Worm (Caenorhabditis elegans) whole organism, L2 larva: Measurements from ENCODE around the gene tbc-13.

ENCODE experiments used
- C34F6.9 ChIP-seq: fragments of 150-350 bp; optimal IDR thresholded peaks from 2 replicates; lab custom pipeline; 2014; ENCODE audit warnings: missing biosample characterization, missing genetic modification characterization
- Y55F3AM.14 ChIP-seq: fragments of 200-800 bp; sonication (Bioruptor generic); optimal IDR thresholded peaks from 2 replicates; lab custom pipeline; 2018; ENCODE audit warnings: mild to moderate bottlenecking, missing genetic modification characterization, missing compliant biosample characterization
- ZK546.5 ChIP-seq: sonication (generic microtip); optimal IDR thresholded peaks from 2 replicates; lab custom pipeline; 2017; ENCODE audit warnings: missing biosample characterization, missing genetic modification characterization
- alr-1 ChIP-seq: fragments of 150-350 bp; optimal IDR thresholded peaks from 2 replicates; lab custom pipeline; 2014; ENCODE audit warnings: missing biosample characterization, missing genetic modification characterization
- ama-1 ChIP-seq: fragments of 150-350 bp; optimal IDR thresholded peaks from 2 replicates; lab custom pipeline; 2018; ENCODE audit warnings: inconsistent platforms
- ceh-82 ChIP-seq: fragments of 150-350 bp; optimal IDR thresholded peaks from 2 replicates; lab custom pipeline; 2014; ENCODE audit warnings: missing biosample characterization, missing genetic modification characterization
- dmd-4 ChIP-seq: sonication (generic microtip); optimal IDR thresholded peaks from 2 replicates; lab custom pipeline; 2017; ENCODE audit warnings: missing biosample characterization, missing genetic modification characterization
- gmeb-1 ChIP-seq: fragments of 150-350 bp; optimal IDR thresholded peaks from 2 replicates; lab custom pipeline; 2014; ENCODE audit warnings: missing biosample characterization, missing genetic modification characterization
- lin-11 ChIP-seq: fragments of 150-350 bp; sonication (generic microtip); optimal IDR thresholded peaks from 2 replicates; lab custom pipeline; 2014; ENCODE audit warnings: missing biosample characterization, missing genetic modification characterization, inconsistent platforms, mixed read lengths
- lsy-2 ChIP-seq, 2 experiments: fragments of 150-350 bp in 1 of 2; sonication (generic microtip) in 1 of 2; optimal IDR thresholded peaks; 2 replicates each; lab custom pipeline; 2014 to 2017; ENCODE audit warnings: missing biosample characterization in 2 of 2, missing genetic modification characterization in 2 of 2
- mbf-1 ChIP-seq: sonication (generic microtip); optimal IDR thresholded peaks from 2 replicates; lab custom pipeline; 2017; ENCODE audit warnings: missing biosample characterization, missing genetic modification characterization
- mdl-1 ChIP-seq, 2 experiments: fragments of 150-350 bp in 1 of 2; sonication (generic microtip) in 1 of 2; optimal IDR thresholded peaks; 2 replicates each; lab custom pipeline; 2017; ENCODE audit warnings: missing biosample characterization in 2 of 2, missing genetic modification characterization in 2 of 2
- nhr-10 ChIP-seq: sonication (generic microtip); optimal IDR thresholded peaks from 2 replicates; lab custom pipeline; 2017; ENCODE audit warnings: missing biosample characterization, missing genetic modification characterization
- nhr-12 ChIP-seq: fragments of 150-350 bp; optimal IDR thresholded peaks from 2 replicates; lab custom pipeline; 2014; ENCODE audit warnings: missing biosample characterization, missing genetic modification characterization
- nhr-129 ChIP-seq: fragments of 150-350 bp; optimal IDR thresholded peaks from 2 replicates; lab custom pipeline; 2014; ENCODE audit warnings: missing biosample characterization, missing genetic modification characterization
- nhr-21 ChIP-seq: fragments of 150-350 bp; optimal IDR thresholded peaks from 2 replicates; lab custom pipeline; 2014; ENCODE audit warnings: missing biosample characterization, missing genetic modification characterization
- nhr-23 ChIP-seq: fragments of 150-350 bp; optimal IDR thresholded peaks from 2 replicates; lab custom pipeline; 2014; ENCODE audit warnings: missing biosample characterization, missing genetic modification reagents, missing genetic modification characterization
- nhr-6 ChIP-seq: fragments of 150-350 bp; optimal IDR thresholded peaks from 2 replicates; lab custom pipeline; 2014; ENCODE audit warnings: missing biosample characterization, missing genetic modification characterization
- nhr-77 ChIP-seq: fragments of 150-350 bp; optimal IDR thresholded peaks from 2 replicates; lab custom pipeline; 2014; ENCODE audit warnings: missing biosample characterization, missing genetic modification characterization
- peb-1 ChIP-seq: fragments of 150-350 bp; optimal IDR thresholded peaks from 2 replicates; lab custom pipeline; 2014; ENCODE audit warnings: missing biosample characterization, missing genetic modification characterization
- skn-1 ChIP-seq: sonication (generic microtip); optimal IDR thresholded peaks from 2 replicates; lab custom pipeline; 2017; ENCODE audit warnings: missing biosample characterization, missing genetic modification characterization
- sma-9 ChIP-seq, 2 experiments: fragments of 150-350 bp in 1 of 2; sonication (generic microtip) in 1 of 2; optimal IDR thresholded peaks; 2 replicates each; lab custom pipeline; 2014 to 2016; ENCODE audit warnings: missing genetic modification characterization in 2 of 2, mild to moderate bottlenecking in 1 of 2, missing biosample characterization in 1 of 2, missing compliant biosample characterization in 1 of 2, missing genetic modification reagents in 1 of 2, moderate library complexity in 1 of 2
- snpc-4 ChIP-seq: fragments of 150-350 bp; optimal IDR thresholded peaks from 2 replicates; lab custom pipeline; 2014; ENCODE audit warnings: missing biosample characterization, missing genetic modification characterization
- unc-39 ChIP-seq: fragments of 150-350 bp; optimal IDR thresholded peaks from 2 replicates; lab custom pipeline; 2014; ENCODE audit warnings: missing biosample characterization, missing genetic modification characterization
- unc-55 ChIP-seq: fragments of 150-350 bp; sonication (generic microtip); optimal IDR thresholded peaks from 3 replicates; lab custom pipeline; 2014; ENCODE audit warnings: missing biosample characterization, missing genetic modification reagents, missing genetic modification characterization
- ztf-1 ChIP-seq: fragments of 200-800 bp; sonication (Bioruptor generic); conservative IDR thresholded peaks from 2 replicates; pipeline ENCODE4 v1.3.6; 2022; ENCODE audit warnings: missing genetic modification characterization, missing compliant biosample characterization

The tbc-13 gene

ce11 chrX:12523071-12523483 is 38.2 kb downstream of the tbc-13 start (continued):
- TF ChIP-seq ZK546.5 (tag; lab: Kevin White, UChicago) (no peak), nhr-129 (peak; percentile 76), ama-1 (lab: Kevin White, UChicago) (no peak), ceh-82 (tag; lab: Kevin White, UChicago) (no peak), nhr-21 (tag; lab: Kevin White, UChicago) (peak; percentile 95)

DNA sequence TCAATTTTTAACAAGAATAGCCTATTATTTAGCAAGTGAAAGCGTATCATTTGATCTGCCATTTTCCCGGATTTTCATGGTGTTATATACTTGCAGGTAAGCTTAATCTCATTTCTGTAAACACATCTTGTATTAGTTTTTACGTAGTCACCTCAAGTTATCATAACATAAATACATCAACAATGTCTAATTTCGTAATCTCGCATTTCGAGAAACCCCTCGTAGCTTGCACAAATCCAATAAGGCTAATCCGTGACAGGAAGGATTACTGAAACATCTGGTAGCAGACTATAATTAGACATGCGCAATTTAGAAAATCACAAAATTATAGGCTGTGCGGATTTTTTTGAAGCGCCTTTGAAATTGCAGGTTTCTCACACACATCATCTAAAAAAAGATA is 39.7 kb downstream of the tbc-13 start:
- TF ChIP-seq sma-9 (GFP tag; optimal IDR thresholded peaks at IDR 0.05; lab: Kevin White, UChicago) (peak; percentile 69), sma-9 (tag; optimal IDR thresholded peaks at IDR 0.05; lab: Kevin White, UChicago) (no peak), lin-11 (tag; lab: Kevin White, UChicago) (no peak), mbf-1 (tag; lab: Kevin White, UChicago) (no peak)

DNA sequence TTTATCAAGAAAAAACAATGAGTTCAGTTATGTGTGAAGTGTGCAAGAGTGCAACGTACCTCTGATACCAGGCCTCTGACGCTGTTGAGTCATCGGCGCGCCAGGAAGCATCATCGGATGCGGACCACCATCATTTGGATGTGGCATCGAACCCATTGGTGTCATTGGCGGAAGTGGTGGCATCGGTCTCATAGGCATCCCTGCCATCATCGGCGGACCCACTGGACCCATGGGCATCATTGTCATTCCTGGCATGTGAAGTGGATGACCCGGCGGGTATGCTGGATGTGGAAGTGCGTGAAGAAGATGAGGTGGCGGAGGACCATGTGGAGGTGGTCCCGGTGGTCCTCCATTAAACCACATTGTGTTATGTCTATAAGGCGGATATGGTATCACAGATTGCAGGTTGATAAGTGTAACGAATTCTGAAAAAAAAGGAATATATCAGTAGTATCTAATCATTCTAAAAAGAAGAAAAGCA is 40.5 kb downstream of the tbc-13 start, which contains the start of gene scd-1:
scd-1 (minus strand) TSS at position 431 of the 481 bp plus-strand sequence.
- TF ChIP-seq peb-1 (tag; lab: Kevin White, UChicago) (no peak), mdl-1 (tag; optimal IDR thresholded peaks at IDR 0.05; lab: Kevin White, UChicago) (no peak), dmd-4 (tag; lab: Kevin White, UChicago) (no peak), snpc-4 (tag; lab: Kevin White, UChicago) (no peak), Y55F3AM.14 (GFP tag; lab: Kevin White, UChicago) (no peak), nhr-77 (tag; lab: Kevin White, UChicago) (no peak), C34F6.9 (no peak), ztf-1 (GFP tag; lab: Robert Waterston, UW) (no peak), nhr-10 (tag; lab: Kevin White, UChicago) (no peak), nhr-12 (tag; lab: Kevin White, UChicago) (no peak), nhr-6 (tag; lab: Kevin White, UChicago) (no peak), nhr-23 (tag; lab: Kevin White, UChicago) (no peak)

- TF ChIP-seq alr-1 (tag; lab: Kevin White, UChicago) (no peak), lin-11 (tag; lab: Kevin White, UChicago) (no peak), nhr-10 (tag; lab: Kevin White, UChicago) (no peak), gmeb-1 (tag; lab: Kevin White, UChicago) (no peak), sma-9 (GFP tag; optimal IDR thresholded peaks at IDR 0.05; lab: Kevin White, UChicago) (peak; percentile 0), sma-9 (tag; optimal IDR thresholded peaks at IDR 0.05; lab: Kevin White, UChicago) (no peak), unc-55 (GFP tag; lab: Kevin White, UChicago) (peak; percentile 21)
- TF ChIP-seq, all 48 proteins: peak for 2
Measured at ce11 chrX:12532405-12532804, 47.6 kb downstream of the tbc-13 start.

ce11 chrX:12534476-12534875 is 49.6 kb downstream of the tbc-13 start:
- TF ChIP-seq lsy-2 (tag; optimal IDR thresholded peaks at IDR 0.05; lab: Kevin White, UChicago) (no peak), lin-11 (tag; lab: Kevin White, UChicago) (no peak), unc-55 (GFP tag; lab: Kevin White, UChicago) (peak; percentile 26), nhr-6 (tag; lab: Kevin White, UChicago) (no peak), unc-39 (tag; lab: Kevin White, UChicago) (no peak)

ce11 chrX:12538794-12539193 is 53.9 kb downstream of the tbc-13 start:
- no peak for TF ChIP-seq skn-1 (tag; lab: Kevin White, UChicago)
- TF ChIP-seq gmeb-1 (tag; lab: Kevin White, UChicago), result no peak
- no peak for TF ChIP-seq mdl-1 (tag; optimal IDR thresholded peaks at IDR 0.05; lab: Kevin White, UChicago)
- TF ChIP-seq ztf-1 (GFP tag; lab: Robert Waterston, UW), result no peak
- TF ChIP-seq, all 48 proteins: peak for 0
